Fruit fly (Drosophila melanogaster) whole organism, embryonic: ENCODE measurements around the gene CG13924.

Source experiments
- Antp ChIP-seq: fragments of 200-800 bp; sonication (Bioruptor generic); optimal IDR thresholded peaks from 3 replicates; lab custom pipeline; 2016; ENCODE audit warnings: missing biosample characterization, missing genetic modification characterization
- Asciz ChIP-seq: fragments of 200-800 bp; sonication (Bioruptor generic); optimal IDR thresholded peaks from 2 replicates; lab custom pipeline; 2017; ENCODE audit warnings: missing biosample characterization, mild to moderate bottlenecking, missing genetic modification characterization, missing genetic modification reagents
- Bdp1 ChIP-seq: fragments of 200-800 bp; sonication (Bioruptor generic); optimal IDR thresholded peaks from 3 replicates; lab custom pipeline; 2016; ENCODE audit warnings: missing biosample characterization, missing genetic modification characterization
- CG11093 ChIP-seq: fragments of 200-800 bp; sonication (Bioruptor generic); IDR thresholded peaks from 3 replicates; pipeline ENCODE4 v1.3.6; 2022; ENCODE audit warnings: missing biosample characterization, missing genetic modification characterization
- CG11560 ChIP-seq: fragments of 200-800 bp; sonication (Bioruptor generic); IDR thresholded peaks from 3 replicates; pipeline ENCODE4 v1.3.6; 2022; ENCODE audit warnings: missing biosample characterization, missing genetic modification characterization
- CG11695 ChIP-seq: fragments of 200-800 bp; sonication (Bioruptor generic); IDR thresholded peaks from 3 replicates; pipeline ENCODE4 v1.3.6; 2022; ENCODE audit warnings: missing biosample characterization, missing genetic modification characterization
- CG1233 ChIP-seq: fragments of 200-800 bp; sonication (Bioruptor generic); optimal IDR thresholded peaks from 4 replicates; lab custom pipeline; 2018; ENCODE audit warnings: missing biosample characterization, mild to moderate bottlenecking, missing genetic modification characterization
- CG13296 ChIP-seq: fragments of 200-800 bp; sonication (Bioruptor generic); optimal IDR thresholded peaks from 3 replicates; lab custom pipeline; 2018; ENCODE audit warnings: missing biosample characterization, mild to moderate bottlenecking, missing genetic modification characterization
- CG14667 ChIP-seq: fragments of 200-800 bp; sonication (Bioruptor generic); IDR thresholded peaks from 2 replicates; pipeline ENCODE4 v1.3.6; 2022; ENCODE audit warnings: missing biosample characterization, missing genetic modification characterization
- CG14965 ChIP-seq: fragments of 200-800 bp; sonication (Bioruptor generic); optimal IDR thresholded peaks from 2 replicates; lab custom pipeline; 2016; ENCODE audit warnings: missing biosample characterization, missing genetic modification characterization, borderline replicate concordance
- CG17568 ChIP-seq: fragments of 200-800 bp; sonication (Bioruptor generic); optimal IDR thresholded peaks from 2 replicates; lab custom pipeline; 2018; ENCODE audit warnings: missing biosample characterization, mild to moderate bottlenecking, missing genetic modification characterization, moderate library complexity
- CG18011 ChIP-seq: fragments of 200-800 bp; sonication (Bioruptor generic); optimal IDR thresholded peaks from 2 replicates; lab custom pipeline; 2017; ENCODE audit warnings: missing biosample characterization, missing genetic modification characterization, mild to moderate bottlenecking, moderate library complexity, missing genotype
- CG2202 ChIP-seq: fragments of 200-800 bp; sonication (Bioruptor generic); optimal IDR thresholded peaks from 2 replicates; lab custom pipeline; 2018; ENCODE audit warnings: missing biosample characterization, mild to moderate bottlenecking, missing genetic modification characterization
- CG30020 ChIP-seq: fragments of 200-800 bp; optimal IDR thresholded peaks from 2 replicates; lab custom pipeline; 2019; ENCODE audit warnings: missing biosample characterization, mild to moderate bottlenecking, missing genetic modification characterization, moderate library complexity
- CG3726 ChIP-seq: fragments of 200-800 bp; sonication (Bioruptor generic); IDR thresholded peaks from 3 replicates; pipeline ENCODE4, ENCODE4 v1.3.6; 2022; ENCODE audit warnings: missing biosample characterization, missing genetic modification characterization
- CG3847 ChIP-seq: fragments of 200-800 bp; sonication (Bioruptor generic); IDR thresholded peaks from 2 replicates; pipeline ENCODE4 v1.3.6; 2022; ENCODE audit warnings: missing biosample characterization, missing genetic modification characterization
- CG3995 ChIP-seq: fragments of 200-800 bp; sonication (Bioruptor generic); optimal IDR thresholded peaks from 3 replicates; lab custom pipeline; 2016; ENCODE audit warnings: missing biosample characterization, missing genetic modification characterization
- CG4282 ChIP-seq: fragments of 200-800 bp; sonication (Bioruptor generic); optimal IDR thresholded peaks from 2 replicates; lab custom pipeline; 2016; ENCODE audit warnings: missing biosample characterization, missing genetic modification characterization
- CG4820 ChIP-seq: fragments of 200-800 bp; sonication (Bioruptor generic); optimal IDR thresholded peaks from 3 replicates; lab custom pipeline; 2016; ENCODE audit warnings: missing biosample characterization, missing genetic modification characterization
- CG6854 ChIP-seq: fragments of 200-800 bp; sonication (Bioruptor generic); optimal IDR thresholded peaks from 3 replicates; lab custom pipeline; 2017; ENCODE audit warnings: missing biosample characterization, mild to moderate bottlenecking, missing genetic modification characterization
- CG7556 ChIP-seq: fragments of 200-800 bp; sonication (Bioruptor generic); optimal IDR thresholded peaks from 2 replicates; lab custom pipeline; 2017; ENCODE audit warnings: missing biosample characterization, mild to moderate bottlenecking, missing genetic modification characterization
- CG9609 ChIP-seq: fragments of 200-800 bp; sonication (Bioruptor generic); optimal IDR thresholded peaks from 3 replicates; lab custom pipeline; 2016; ENCODE audit warnings: missing biosample characterization, missing genetic modification characterization
- CG9876 ChIP-seq: fragments of 200-800 bp; sonication (Bioruptor generic); optimal IDR thresholded peaks from 2 replicates; lab custom pipeline; 2016; ENCODE audit warnings: missing biosample characterization, missing genetic modification characterization
- Dad ChIP-seq: fragments of 200-800 bp; sonication (Bioruptor generic); optimal IDR thresholded peaks from 3 replicates; lab custom pipeline; 2016; ENCODE audit warnings: missing biosample characterization, missing genetic modification characterization
- Doc2 ChIP-seq: fragments of 200-800 bp; sonication (Bioruptor generic); IDR thresholded peaks from 2 replicates; pipeline ENCODE4 v1.3.6; 2022; ENCODE audit warnings: missing biosample characterization, missing genetic modification characterization
- ERR ChIP-seq: fragments of 200-800 bp; sonication (Bioruptor generic); optimal IDR thresholded peaks from 2 replicates; lab custom pipeline; 2016; ENCODE audit warnings: missing biosample characterization, missing genetic modification characterization
- Hr39 ChIP-seq: fragments of >200 bp; optimal IDR thresholded peaks from 2 replicates; lab custom pipeline; 2017
- Hr78 ChIP-seq, 2 experiments: fragments of 200-800 bp in 1 of 2; fragments of >200 bp in 1 of 2; sonication (Bioruptor generic) in 1 of 2; optimal IDR thresholded peaks; 2 replicates each; lab custom pipeline; 2017 to 2019; ENCODE audit warnings: missing biosample characterization in 2 of 2, missing genetic modification characterization in 2 of 2, mild to moderate bottlenecking in 1 of 2, moderate library complexity in 1 of 2
- NC2β ChIP-seq: fragments of 200-800 bp; sonication (Bioruptor generic); optimal IDR thresholded peaks from 2 replicates; lab custom pipeline; 2016; ENCODE audit warnings: missing biosample characterization, missing genetic modification characterization
- Nf-YA ChIP-seq: fragments of 200-800 bp; sonication (Bioruptor generic); IDR thresholded peaks from 2 replicates; pipeline ENCODE4 v1.3.6; 2022; ENCODE audit warnings: missing biosample characterization, missing genetic modification characterization
- Scr ChIP-seq: fragments of 200-800 bp; sonication (Bioruptor generic); IDR thresholded peaks from 2 replicates; pipeline ENCODE4 v1.3.6; 2022; ENCODE audit warnings: missing biosample characterization, missing genetic modification characterization; ENCODE audit not compliant: partially characterized antibody
- Sox102F ChIP-seq: fragments of 200-800 bp; sonication (Bioruptor generic); optimal IDR thresholded peaks from 2 replicates; lab custom pipeline; 2018; ENCODE audit warnings: missing biosample characterization, mild to moderate bottlenecking, missing genetic modification characterization, moderate library complexity
- Spps ChIP-seq: fragments of 200-800 bp; sonication (Bioruptor generic); optimal IDR thresholded peaks from 2 replicates; lab custom pipeline; 2018; ENCODE audit warnings: missing biosample characterization, mild to moderate bottlenecking, missing genetic modification characterization
- az2 ChIP-seq: fragments of 200-800 bp; sonication (Bioruptor generic); optimal IDR thresholded peaks from 3 replicates; lab custom pipeline; 2016; ENCODE audit warnings: missing biosample characterization, missing genetic modification characterization
- bcd ChIP-seq: fragments of 200-800 bp; sonication (Bioruptor generic); optimal IDR thresholded peaks from 2 replicates; lab custom pipeline; 2017; ENCODE audit warnings: missing biosample characterization, mild to moderate bottlenecking, missing genetic modification characterization
- br ChIP-seq: fragments of >200 bp; optimal IDR thresholded peaks from 2 replicates; lab custom pipeline; 2017
- cg ChIP-seq: fragments of 200-800 bp; sonication (Bioruptor generic); optimal IDR thresholded peaks from 3 replicates; lab custom pipeline; 2019; ENCODE audit warnings: missing biosample characterization, mild to moderate bottlenecking, missing genetic modification characterization, moderate library complexity
- danr ChIP-seq: fragments of 200-800 bp; sonication (Bioruptor generic); IDR thresholded peaks from 2 replicates; pipeline ENCODE4 v1.3.6; 2022; ENCODE audit warnings: missing biosample characterization, missing genetic modification characterization
- fru ChIP-seq: fragments of >200 bp; optimal IDR thresholded peaks from 2 replicates; lab custom pipeline; 2017
- gt ChIP-seq: fragments of 200-800 bp; sonication (Bioruptor generic); IDR thresholded peaks from 2 replicates; pipeline ENCODE4 v1.3.6; 2022; ENCODE audit warnings: missing biosample characterization, missing genetic modification characterization
- jing ChIP-seq: fragments of 200-800 bp; sonication (Bioruptor generic); optimal IDR thresholded peaks from 2 replicates; lab custom pipeline; 2018; ENCODE audit warnings: missing biosample characterization, mild to moderate bottlenecking, missing genetic modification characterization
- lbe ChIP-seq: fragments of 200-800 bp; sonication (Bioruptor generic); optimal IDR thresholded peaks from 2 replicates; lab custom pipeline; 2016; ENCODE audit warnings: missing biosample characterization, mild to moderate bottlenecking, missing genetic modification characterization
- oc ChIP-seq: fragments of 200-800 bp; sonication (Bioruptor generic); optimal IDR thresholded peaks from 2 replicates; lab custom pipeline; 2018; ENCODE audit warnings: missing biosample characterization, mild to moderate bottlenecking, missing genetic modification characterization, moderate library complexity
- otp ChIP-seq: fragments of 200-800 bp; sonication (Bioruptor generic); IDR thresholded peaks from 3 replicates; pipeline ENCODE4, ENCODE4 v1.3.6; 2022; ENCODE audit warnings: missing biosample characterization, missing genetic modification characterization
- pzg ChIP-seq: fragments of 200-800 bp; sonication (Bioruptor generic); optimal IDR thresholded peaks from 3 replicates; lab custom pipeline; 2018; ENCODE audit warnings: missing biosample characterization, mild to moderate bottlenecking, missing genetic modification characterization, moderate library complexity
- run ChIP-seq: fragments of 200-800 bp; sonication (Bioruptor generic); optimal IDR thresholded peaks from 3 replicates; lab custom pipeline; 2018; ENCODE audit warnings: missing biosample characterization, mild to moderate bottlenecking, missing genetic modification characterization
- sd ChIP-seq: fragments of 200-800 bp; sonication (Bioruptor generic); optimal IDR thresholded peaks from 3 replicates; lab custom pipeline; 2018; ENCODE audit warnings: missing biosample characterization, mild to moderate bottlenecking, missing genetic modification characterization, moderate library complexity
- sima ChIP-seq: fragments of 200-800 bp; sonication (Bioruptor generic); optimal IDR thresholded peaks from 2 replicates; lab custom pipeline; 2016; ENCODE audit warnings: missing biosample characterization, missing genetic modification characterization
- so ChIP-seq: fragments of 200-800 bp; sonication (Bioruptor generic); IDR thresholded peaks from 3 replicates; pipeline ENCODE4 v1.3.6; 2022; ENCODE audit warnings: missing biosample characterization, missing genetic modification characterization
- tll ChIP-seq, 2 experiments: fragments of 200-800 bp in 1 of 2; fragments of >200 bp in 1 of 2; sonication (Bioruptor generic) in 1 of 2; optimal IDR thresholded peaks; 2 replicates each; lab custom pipeline; 2017 to 2019; ENCODE audit warnings: missing biosample characterization in 2 of 2, missing genetic modification characterization in 2 of 2, mild to moderate bottlenecking in 1 of 2, moderate library complexity in 1 of 2
- yki ChIP-seq: fragments of >200 bp; optimal IDR thresholded peaks from 3 replicates; lab custom pipeline; 2018

CG13924 gene

dm6 chr3L:1861794-1862447 is 7.9 kb upstream of the CG13924 start, which contains the start of gene Rap1 (continued):
- peak; percentile 21; the same call in 1 of the 2 replicates for TF ChIP-seq Nf-YA
- peak; percentile 36; the same call in 1 of the 2 replicates for TF ChIP-seq gt (GFP tag; lab: Robert Waterston, UW)
- peak; percentile 75 for TF ChIP-seq bcd (GFP tag; lab: Kevin White, UChicago)
- peak; percentile 42; the same call in 2 of the 3 replicates for TF ChIP-seq CG11695 (GFP tag; lab: Robert Waterston, UW)
- TF ChIP-seq sd: no peak
- TF ChIP-seq CG2202 (tag; lab: Kevin White, UChicago): no peak
- peak; percentile 39 for TF ChIP-seq Dad (GFP tag; lab: Kevin White, UChicago)
- TF ChIP-seq danr (GFP tag; lab: Robert Waterston, UW): 0 out of 2 replicates have a peak, but pooled peaks have one; percentile 30
- peak; percentile 95 for TF ChIP-seq Scr (GFP tag; lab: Robert Waterston, UW)
- no peak for TF ChIP-seq run (tag; lab: Kevin White, UChicago)
- peak; percentile 58 for TF ChIP-seq cg
- peak; percentile 34 for TF ChIP-seq CG30020 (tag; lab: Kevin White, UChicago)
- peak; percentile 23 for TF ChIP-seq CG4820 (GFP tag; lab: Kevin White, UChicago)
- peak; percentile 20 for TF ChIP-seq CG6854 (GFP tag; lab: Kevin White, UChicago)
- no peak for TF ChIP-seq CG3726 (GFP tag; lab: Robert Waterston, UW)
- TF ChIP-seq CG17568 (GFP tag; lab: Kevin White, UChicago): no peak
- TF ChIP-seq pzg (GFP tag; lab: Kevin White, UChicago): peak; percentile 53
- TF ChIP-seq CG11093 (GFP tag; lab: Robert Waterston, UW): peak; percentile 67; the same call in 2 of the 3 replicates
- TF ChIP-seq az2 (GFP tag; lab: Kevin White, UChicago): peak; percentile 53
- TF ChIP-seq Antp (GFP tag; lab: Kevin White, UChicago): peak; percentile 82
- no peak for TF ChIP-seq CG3995 (GFP tag; lab: Kevin White, UChicago)
- TF ChIP-seq CG13296 (GFP tag; lab: Kevin White, UChicago): peak; percentile 60
- TF ChIP-seq CG11560 (tag; lab: Robert Waterston, UW): 0 out of 3 replicates have a peak, but pooled peaks have one; percentile 37
- no peak for TF ChIP-seq Hr39 (lab: Kevin White, UChicago)
- TF ChIP-seq CG14667: peak; percentile 74
- TF ChIP-seq lbe: peak; percentile 5
- no peak for TF ChIP-seq jing
- no peak for TF ChIP-seq CG14965 (GFP tag; lab: Kevin White, UChicago)
- no peak for TF ChIP-seq yki (lab: Kevin White, UChicago)
- TF ChIP-seq tll (GFP tag; optimal IDR thresholded peaks at IDR 0.05; lab: Kevin White, UChicago): no peak
- TF ChIP-seq NC2β: peak; percentile 36
- TF ChIP-seq CG4282 (GFP tag; lab: Kevin White, UChicago): no peak
- no peak for TF ChIP-seq oc
- TF ChIP-seq CG9609 (GFP tag; lab: Kevin White, UChicago): peak; percentile 29
- TF ChIP-seq fru (lab: Kevin White, UChicago): no peak
- TF ChIP-seq br: no peak
- TF ChIP-seq Hr78 (GFP tag; optimal IDR thresholded peaks at IDR 0.05; lab: Kevin White, UChicago): no peak
- peak; percentile 35 for TF ChIP-seq ERR (GFP tag; lab: Kevin White, UChicago)
- TF ChIP-seq CG1233 (GFP tag; lab: Kevin White, UChicago): peak; percentile 52
- peak; percentile 48; the same call in 1 of the 3 replicates for TF ChIP-seq so (GFP tag; lab: Robert Waterston, UW)
- TF ChIP-seq otp (GFP tag; lab: Robert Waterston, UW): no peak
- TF ChIP-seq CG7556 (GFP tag; lab: Kevin White, UChicago): peak; percentile 23
- TF ChIP-seq Asciz (GFP tag; lab: Kevin White, UChicago): no peak
- peak; percentile 87 for TF ChIP-seq CG3847 (GFP tag; lab: Robert Waterston, UW)
- TF ChIP-seq Sox102F (GFP tag; lab: Kevin White, UChicago): peak; percentile 28
- peak; percentile 19 for TF ChIP-seq Bdp1 (GFP tag; lab: Kevin White, UChicago)
- TF ChIP-seq sima (GFP tag; lab: Kevin White, UChicago): no peak
- TF ChIP-seq Doc2 (GFP tag; lab: Robert Waterston, UW): no peak
- no peak for TF ChIP-seq Spps (tag; lab: Kevin White, UChicago)
- TF ChIP-seq CG18011 (GFP tag; lab: Kevin White, UChicago): no peak
- TF ChIP-seq CG9876 (GFP tag; lab: Kevin White, UChicago): peak; percentile 42
